Fruit fly (Drosophila melanogaster) whole organism, embryonic: ENCODE data around the gene CG9886.

Experiments
- ATbp ChIP-seq: fragments of 200-800 bp; sonication (Bioruptor generic); optimal IDR thresholded peaks from 2 replicates; lab custom pipeline; 2017; ENCODE audit warnings: missing biosample characterization, mild to moderate bottlenecking, missing genetic modification characterization, missing genetic modification reagents
- Aef1 ChIP-seq: fragments of 200-800 bp; sonication (Bioruptor generic); IDR thresholded peaks from 3 replicates; pipeline ENCODE4 v1.3.6; 2022; ENCODE audit warnings: missing biosample characterization, missing genetic modification characterization
- Asciz ChIP-seq: fragments of 200-800 bp; sonication (Bioruptor generic); optimal IDR thresholded peaks from 2 replicates; lab custom pipeline; 2017; ENCODE audit warnings: missing biosample characterization, mild to moderate bottlenecking, missing genetic modification characterization, missing genetic modification reagents
- Atf3 ChIP-seq: fragments of 200-800 bp; sonication (Bioruptor generic); optimal IDR thresholded peaks from 3 replicates; lab custom pipeline; 2016; ENCODE audit warnings: missing biosample characterization, missing genetic modification characterization
- B-H1 ChIP-seq: fragments of 200-800 bp; sonication (Bioruptor generic); IDR thresholded peaks from 3 replicates; pipeline ENCODE4 v1.3.6; 2022; ENCODE audit warnings: missing biosample characterization, missing genetic modification characterization
- B-H2 ChIP-seq: fragments of 200-800 bp; sonication (Bioruptor generic); optimal IDR thresholded peaks from 2 replicates; lab custom pipeline; 2018; ENCODE audit warnings: missing biosample characterization, mild to moderate bottlenecking, missing genetic modification characterization
- C15 ChIP-seq: fragments of 200-800 bp; sonication (Bioruptor generic); IDR thresholded peaks from 3 replicates; pipeline ENCODE4 v1.3.6; 2022; ENCODE audit warnings: missing biosample characterization, missing genetic modification characterization
- CG1024 ChIP-seq: fragments of 200-800 bp; sonication (Bioruptor generic); IDR thresholded peaks from 2 replicates; pipeline ENCODE4 v1.3.6; 2022; ENCODE audit warnings: missing biosample characterization, missing genetic modification characterization
- CG10543 ChIP-seq: fragments of 200-800 bp; sonication (Bioruptor generic); optimal IDR thresholded peaks from 3 replicates; lab custom pipeline; 2017; ENCODE audit warnings: missing biosample characterization, mild to moderate bottlenecking, missing genetic modification characterization, moderate library complexity
- CG10565 ChIP-seq: fragments of 200-800 bp; sonication (Bioruptor generic); optimal IDR thresholded peaks from 3 replicates; lab custom pipeline; 2016; ENCODE audit warnings: missing biosample characterization, mild to moderate bottlenecking, missing genetic modification characterization
- CG10979 ChIP-seq: fragments of 200-800 bp; sonication (Bioruptor generic); optimal IDR thresholded peaks from 2 replicates; lab custom pipeline; 2018; ENCODE audit warnings: missing biosample characterization, mild to moderate bottlenecking, missing genetic modification characterization, moderate library complexity
- CG11723 ChIP-seq: fragments of 200-800 bp; sonication (Bioruptor generic); optimal IDR thresholded peaks from 2 replicates; lab custom pipeline; 2017; ENCODE audit warnings: missing biosample characterization, mild to moderate bottlenecking, missing genetic modification characterization
- CG1603 ChIP-seq: fragments of 200-800 bp; sonication (Bioruptor generic); optimal IDR thresholded peaks from 2 replicates; lab custom pipeline; 2019; ENCODE audit warnings: missing biosample characterization, mild to moderate bottlenecking, missing genetic modification characterization, moderate library complexity
- CG16863 ChIP-seq: fragments of 200-800 bp; sonication (Bioruptor generic); optimal IDR thresholded peaks from 3 replicates; lab custom pipeline; 2016; ENCODE audit warnings: missing biosample characterization, missing genetic modification characterization
- CG18619 ChIP-seq: fragments of 200-800 bp; sonication (Bioruptor generic); optimal IDR thresholded peaks from 3 replicates; lab custom pipeline; 2017; ENCODE audit warnings: missing biosample characterization, mild to moderate bottlenecking, missing genetic modification characterization
- CG2202 ChIP-seq: fragments of 200-800 bp; sonication (Bioruptor generic); optimal IDR thresholded peaks from 2 replicates; lab custom pipeline; 2018; ENCODE audit warnings: missing biosample characterization, mild to moderate bottlenecking, missing genetic modification characterization
- CG2875 ChIP-seq: fragments of 200-800 bp; sonication (Bioruptor generic); optimal IDR thresholded peaks from 2 replicates; lab custom pipeline; 2017; ENCODE audit warnings: missing biosample characterization, mild to moderate bottlenecking, missing genetic modification characterization, missing genetic modification reagents
- CG3065 ChIP-seq: fragments of 200-800 bp; sonication (Bioruptor generic); optimal IDR thresholded peaks from 2 replicates; lab custom pipeline; 2016; ENCODE audit warnings: missing biosample characterization, missing genetic modification characterization
- CG31224 ChIP-seq: fragments of 200-800 bp; sonication (Bioruptor generic); IDR thresholded peaks from 2 replicates; pipeline ENCODE4 v1.3.6; 2022; ENCODE audit warnings: missing biosample characterization, missing genetic modification characterization
- CG31365 ChIP-seq: fragments of 200-800 bp; sonication (Bioruptor generic); optimal IDR thresholded peaks from 2 replicates; lab custom pipeline; 2018; ENCODE audit warnings: missing biosample characterization, mild to moderate bottlenecking, missing genetic modification characterization
- CG3995 ChIP-seq: fragments of 200-800 bp; sonication (Bioruptor generic); optimal IDR thresholded peaks from 3 replicates; lab custom pipeline; 2016; ENCODE audit warnings: missing biosample characterization, missing genetic modification characterization
- CG5245 ChIP-seq: fragments of 200-800 bp; sonication (Bioruptor generic); optimal IDR thresholded peaks from 3 replicates; lab custom pipeline; 2016; ENCODE audit warnings: missing biosample characterization, missing genetic modification characterization
- CG6813 ChIP-seq: fragments of 200-800 bp; sonication (Bioruptor generic); optimal IDR thresholded peaks from 2 replicates; lab custom pipeline; 2017; ENCODE audit warnings: missing biosample characterization, missing genetic modification characterization, mild to moderate bottlenecking, moderate library complexity, missing genetic modification reagents
- CG7928 ChIP-seq: fragments of 200-800 bp; sonication (Bioruptor generic); optimal IDR thresholded peaks from 2 replicates; lab custom pipeline; 2017; ENCODE audit warnings: missing biosample characterization, mild to moderate bottlenecking, missing genetic modification characterization
- CG8089 ChIP-seq: fragments of 200-800 bp; sonication (Bioruptor generic); optimal IDR thresholded peaks from 3 replicates; lab custom pipeline; 2016; ENCODE audit warnings: missing biosample characterization, missing genetic modification characterization
- CG8944 ChIP-seq: fragments of 200-800 bp; sonication (Bioruptor generic); optimal IDR thresholded peaks from 3 replicates; lab custom pipeline; 2016; ENCODE audit warnings: missing biosample characterization, missing genetic modification characterization
- CkIIα-i1 ChIP-seq: fragments of 200-800 bp; sonication (Bioruptor generic); IDR thresholded peaks from 2 replicates; pipeline ENCODE4 v1.3.6; 2022; ENCODE audit warnings: missing biosample characterization, missing genetic modification characterization
- D19A ChIP-seq: fragments of 200-800 bp; optimal IDR thresholded peaks from 3 replicates; lab custom pipeline; 2019; ENCODE audit warnings: missing biosample characterization, mild to moderate bottlenecking, missing genetic modification characterization, moderate library complexity
- Gug ChIP-seq: fragments of 200-800 bp; sonication (Bioruptor generic); IDR thresholded peaks from 4 replicates; pipeline ENCODE4 v1.3.6; 2022; ENCODE audit warnings: missing biosample characterization, missing genetic modification characterization
- H2.0 ChIP-seq: fragments of 200-800 bp; sonication (Bioruptor generic); IDR thresholded peaks from 2 replicates; pipeline ENCODE4 v1.3.6; 2022; ENCODE audit warnings: missing biosample characterization, missing genetic modification characterization
- HHEX ChIP-seq: fragments of 200-800 bp; sonication (Bioruptor generic); optimal IDR thresholded peaks from 3 replicates; lab custom pipeline; 2017; ENCODE audit warnings: missing biosample characterization, mild to moderate bottlenecking, missing genetic modification characterization, missing genetic modification reagents
- Scr ChIP-seq: fragments of 200-800 bp; sonication (Bioruptor generic); IDR thresholded peaks from 2 replicates; pipeline ENCODE4 v1.3.6; 2022; ENCODE audit warnings: missing biosample characterization, missing genetic modification characterization; ENCODE audit not compliant: partially characterized antibody
- bbx ChIP-seq: fragments of 200-800 bp; sonication (Bioruptor generic); IDR thresholded peaks from 2 replicates; pipeline ENCODE4 v1.3.6; 2022; ENCODE audit warnings: missing biosample characterization, missing genetic modification characterization; ENCODE audit not compliant: partially characterized antibody
- bowl ChIP-seq: fragments of 200-800 bp; sonication (Bioruptor generic); IDR thresholded peaks from 2 replicates; pipeline ENCODE4 v1.3.6; 2022; ENCODE audit warnings: missing biosample characterization, missing genetic modification characterization
- chm ChIP-seq: fragments of 200-800 bp; sonication (Bioruptor generic); IDR thresholded peaks from 2 replicates; pipeline ENCODE4 v1.3.6; 2022; ENCODE audit warnings: missing biosample characterization, missing genetic modification characterization
- chn ChIP-seq: fragments of 200-800 bp; sonication (Bioruptor generic); optimal IDR thresholded peaks from 2 replicates; lab custom pipeline; 2016; ENCODE audit warnings: missing biosample characterization, missing genetic modification characterization
- gt ChIP-seq: fragments of 200-800 bp; sonication (Bioruptor generic); IDR thresholded peaks from 2 replicates; pipeline ENCODE4 v1.3.6; 2022; ENCODE audit warnings: missing biosample characterization, missing genetic modification characterization
- lilli ChIP-seq: fragments of 200-800 bp; sonication (Bioruptor generic); optimal IDR thresholded peaks from 3 replicates; lab custom pipeline; 2016; ENCODE audit warnings: missing biosample characterization, missing genetic modification characterization
- lola ChIP-seq, 3 experiments: fragments of >200 bp in 2 of 3; fragments of 200-800 bp in 1 of 3; sonication (Bioruptor generic) in 1 of 3; optimal IDR thresholded peaks; 2 replicates each; lab custom pipeline; 2017 to 2019; ENCODE audit warnings: missing biosample characterization in 3 of 3, missing genetic modification characterization in 3 of 3, mild to moderate bottlenecking in 1 of 3, moderate library complexity in 1 of 3
- lov ChIP-seq, 2 experiments: fragments of 200-800 bp in 1 of 2; fragments of >200 bp in 1 of 2; sonication (Bioruptor generic) in 1 of 2; IDR thresholded peaks in 1 of 2; optimal IDR thresholded peaks in 1 of 2; 2 replicates in 1 of 2; 3 replicates in 1 of 2; pipeline versions ENCODE4 v1.3.6 to Lab custom; 2017 to 2022; ENCODE audit warnings: missing biosample characterization in 1 of 2, missing genetic modification characterization in 1 of 2
- mam ChIP-seq: fragments of 200-800 bp; sonication (Bioruptor generic); optimal IDR thresholded peaks from 3 replicates; lab custom pipeline; 2016; ENCODE audit warnings: missing biosample characterization, missing genetic modification characterization
- nom ChIP-seq: fragments of 200-800 bp; sonication (Bioruptor generic); optimal IDR thresholded peaks from 2 replicates; lab custom pipeline; 2017; ENCODE audit warnings: missing biosample characterization, missing genetic modification characterization, mild to moderate bottlenecking, moderate library complexity, missing genetic modification reagents
- otp ChIP-seq: fragments of 200-800 bp; sonication (Bioruptor generic); IDR thresholded peaks from 3 replicates; pipeline ENCODE4, ENCODE4 v1.3.6; 2022; ENCODE audit warnings: missing biosample characterization, missing genetic modification characterization
- pfk ChIP-seq: fragments of 200-800 bp; sonication (Bioruptor generic); optimal IDR thresholded peaks from 2 replicates; lab custom pipeline; 2018; ENCODE audit warnings: missing biosample characterization, mild to moderate bottlenecking, missing genetic modification characterization, moderate library complexity
- prd ChIP-seq, 3 experiments: fragments of >200 bp in 2 of 3; fragments of 200-800 bp in 1 of 3; sonication (Bioruptor generic) in 1 of 3; optimal IDR thresholded peaks in 2 of 3; IDR thresholded peaks in 1 of 3; 2 replicates in 2 of 3; 3 replicates in 1 of 3; pipeline versions ENCODE4 v1.3.6 to Lab custom; 2017 to 2022; ENCODE audit warnings: missing biosample characterization in 1 of 3, missing genetic modification characterization in 1 of 3
- salm ChIP-seq: fragments of 200-800 bp; sonication (Bioruptor generic); optimal IDR thresholded peaks from 2 replicates; lab custom pipeline; 2018; ENCODE audit warnings: missing biosample characterization, mild to moderate bottlenecking, missing genetic modification characterization
- sisA ChIP-seq: fragments of 200-800 bp; sonication (Bioruptor generic); IDR thresholded peaks from 2 replicates; pipeline ENCODE4 v1.3.6; 2022; ENCODE audit warnings: missing biosample characterization, missing genetic modification characterization
- unc-4 ChIP-seq: fragments of 200-800 bp; sonication (Bioruptor generic); IDR thresholded peaks from 2 replicates; pipeline ENCODE4 v1.3.6; 2022; ENCODE audit warnings: missing biosample characterization, missing genetic modification characterization; ENCODE audit not compliant: partially characterized antibody
- vvl ChIP-seq: fragments of 200-800 bp; sonication (Bioruptor generic); IDR thresholded peaks from 2 replicates; pipeline ENCODE4 v1.3.6; 2022; ENCODE audit warnings: missing biosample characterization, missing genetic modification characterization

CG9886 gene

dm6 chr2L:2380805-2381204, 39.8 kb upstream of the CG9886 start, which contains the start of gene Eogt (continued):
- peak; percentile 59 for TF ChIP-seq CG7928 (GFP tag; lab: Kevin White, UChicago)
- peak; percentile 76 for TF ChIP-seq CG6813 (GFP tag; lab: Kevin White, UChicago)
- peak; percentile 71; the same call in 1 of the 3 replicates for TF ChIP-seq C15 (GFP tag; lab: Robert Waterston, UW)
- TF ChIP-seq B-H2 = peak; percentile 77
- TF ChIP-seq CG5245 (GFP tag; lab: Kevin White, UChicago) = peak; percentile 85
- TF ChIP-seq CG10543 (GFP tag; lab: Kevin White, UChicago) = peak; percentile 44
- TF ChIP-seq Aef1 (GFP tag; lab: Robert Waterston, UW) = peak; percentile 97
- peak; percentile 84 for TF ChIP-seq CG2875 (GFP tag; lab: Kevin White, UChicago)
- peak; percentile 88 for TF ChIP-seq CG18619 (GFP tag; lab: Kevin White, UChicago)
- peak; percentile 86 for TF ChIP-seq chn (GFP tag; lab: Kevin White, UChicago)
- TF ChIP-seq CG11723 = peak; percentile 75
- peak; percentile 98 for TF ChIP-seq H2.0 (GFP tag; lab: Robert Waterston, UW)
- TF ChIP-seq B-H1 (GFP tag; lab: Robert Waterston, UW) = peak; percentile 96
- peak in 1 of 3 experiments; percentile 93 for TF ChIP-seq lola (GFP tag; optimal IDR thresholded peaks at IDR 0.05; lab: Kevin White, UChicago)
- TF ChIP-seq pfk (GFP tag; lab: Kevin White, UChicago) = no peak
- peak; percentile 49 for TF ChIP-seq CG31365 (tag; lab: Kevin White, UChicago)
- peak; percentile 93 for TF ChIP-seq Gug (GFP tag; lab: Robert Waterston, UW)
- TF ChIP-seq sisA (GFP tag; lab: Robert Waterston, UW) = peak; percentile 96
- peak; percentile 90 for TF ChIP-seq CG31224
- no peak; the same call in 1 of the 2 replicates for TF ChIP-seq CkIIα-i1 (GFP tag; lab: Robert Waterston, UW)
- TF ChIP-seq unc-4 (GFP tag; lab: Robert Waterston, UW) = no peak
- peak; percentile 92 for TF ChIP-seq lilli
- peak; percentile 94 for TF ChIP-seq CG1024 (GFP tag; lab: Robert Waterston, UW)
- peak; percentile 88 for TF ChIP-seq bowl (GFP tag; lab: Robert Waterston, UW)
- peak; percentile 86 for TF ChIP-seq CG3065
- peak; percentile 54 for TF ChIP-seq CG10565 (GFP tag; lab: Kevin White, UChicago)
- TF ChIP-seq prd (optimal IDR thresholded peaks at IDR 0.05; lab: Kevin White, UChicago) = no peak
- peak; percentile 99 for TF ChIP-seq prd (GFP tag; IDR thresholded peaks at IDR 0.05; lab: Robert Waterston, UW)
- peak; percentile 92 for TF ChIP-seq CG2202 (tag; lab: Kevin White, UChicago)
- TF ChIP-seq CG8944 = peak; percentile 68
- peak; percentile 81 for TF ChIP-seq nom
- TF ChIP-seq Asciz (GFP tag; lab: Kevin White, UChicago) = peak; percentile 69
- peak; percentile 90 for TF ChIP-seq salm (tag; lab: Kevin White, UChicago)
- no peak for TF ChIP-seq bbx (GFP tag; lab: Robert Waterston, UW)
- peak; percentile 55 for TF ChIP-seq CG16863
- peak; percentile 34; the same call in 1 of the 2 replicates for TF ChIP-seq Scr
- TF ChIP-seq HHEX (GFP tag; lab: Kevin White, UChicago) = peak; percentile 80
- TF ChIP-seq vvl = peak; percentile 98
- peak; percentile 98 for TF ChIP-seq CG1603 (tag; lab: Kevin White, UChicago)
- peak; percentile 86 for TF ChIP-seq D19A (tag; lab: Kevin White, UChicago)
- TF ChIP-seq otp = peak; percentile 96
- TF ChIP-seq Atf3 (GFP tag; lab: Kevin White, UChicago) = peak; percentile 64
- peak; percentile 26 for TF ChIP-seq CG3995 (GFP tag; lab: Kevin White, UChicago)
- TF ChIP-seq CG8089 (GFP tag; lab: Kevin White, UChicago) = peak; percentile 63
- TF ChIP-seq ATbp = peak; percentile 89
- peak; percentile 98 for TF ChIP-seq chm (GFP tag; lab: Robert Waterston, UW)
- peak; percentile 92 for TF ChIP-seq gt (GFP tag; lab: Robert Waterston, UW)
- TF ChIP-seq mam (GFP tag; lab: Kevin White, UChicago) = peak; percentile 83
- TF ChIP-seq lov (optimal IDR thresholded peaks at IDR 0.05; lab: Kevin White, UChicago) = no peak
- TF ChIP-seq lov (GFP tag; IDR thresholded peaks at IDR 0.05; lab: Robert Waterston, UW) = peak; percentile 96
- TF ChIP-seq CG10979 = peak; percentile 92
